Fruit fly (Drosophila melanogaster) whole organism, embryonic: Measurements from ENCODE around the gene Uba5.

ENCODE experiments used
- Aef1 ChIP-seq: fragments of 200-800 bp; sonication (Bioruptor generic); IDR thresholded peaks from 3 replicates; pipeline ENCODE4 v1.3.6; 2022; ENCODE audit warnings: missing biosample characterization, missing genetic modification characterization
- Bgb ChIP-seq: fragments of 200-800 bp; sonication (Bioruptor generic); IDR thresholded peaks from 2 replicates; pipeline ENCODE4 v1.3.6; 2022; ENCODE audit warnings: missing biosample characterization, missing genetic modification characterization; ENCODE audit not compliant: partially characterized antibody
- CG10267 ChIP-seq: fragments of 200-800 bp; sonication (Bioruptor generic); optimal IDR thresholded peaks from 2 replicates; lab custom pipeline; 2018; ENCODE audit warnings: missing biosample characterization, mild to moderate bottlenecking, missing genetic modification characterization, moderate library complexity
- CG10543 ChIP-seq: fragments of 200-800 bp; sonication (Bioruptor generic); optimal IDR thresholded peaks from 3 replicates; lab custom pipeline; 2017; ENCODE audit warnings: missing biosample characterization, mild to moderate bottlenecking, missing genetic modification characterization, moderate library complexity
- CG12391 ChIP-seq: fragments of 200-800 bp; sonication (Bioruptor generic); optimal IDR thresholded peaks from 3 replicates; lab custom pipeline; 2018; ENCODE audit warnings: missing biosample characterization, mild to moderate bottlenecking, missing genetic modification characterization, moderate library complexity
- CG12942 ChIP-seq: fragments of 200-800 bp; sonication (Bioruptor generic); optimal IDR thresholded peaks from 3 replicates; lab custom pipeline; 2016; ENCODE audit warnings: missing biosample characterization, missing genetic modification characterization
- CG1529 ChIP-seq: fragments of 200-800 bp; sonication (Bioruptor generic); optimal IDR thresholded peaks from 3 replicates; lab custom pipeline; 2018; ENCODE audit warnings: missing biosample characterization, missing genetic modification characterization
- CG15514 ChIP-seq: fragments of 200-800 bp; sonication (Bioruptor generic); optimal IDR thresholded peaks from 3 replicates; lab custom pipeline; 2017; ENCODE audit warnings: missing biosample characterization, missing genetic modification characterization, mild to moderate bottlenecking, moderate library complexity, missing genetic modification reagents
- CG1603 ChIP-seq: fragments of 200-800 bp; sonication (Bioruptor generic); optimal IDR thresholded peaks from 2 replicates; lab custom pipeline; 2019; ENCODE audit warnings: missing biosample characterization, mild to moderate bottlenecking, missing genetic modification characterization, moderate library complexity
- CG16815 ChIP-seq: fragments of 200-800 bp; sonication (Bioruptor generic); optimal IDR thresholded peaks from 3 replicates; lab custom pipeline; 2017; ENCODE audit warnings: missing biosample characterization, mild to moderate bottlenecking, missing genetic modification characterization
- CG17802 ChIP-seq: fragments of 200-800 bp; sonication (Bioruptor generic); optimal IDR thresholded peaks from 2 replicates; lab custom pipeline; 2018; ENCODE audit warnings: missing biosample characterization, mild to moderate bottlenecking, missing genetic modification characterization, moderate library complexity
- CG2199 ChIP-seq: fragments of 200-800 bp; sonication (Bioruptor generic); IDR thresholded peaks from 3 replicates; pipeline ENCODE4 v1.3.6; 2022; ENCODE audit warnings: missing biosample characterization, missing genetic modification characterization
- CG31365 ChIP-seq: fragments of 200-800 bp; sonication (Bioruptor generic); optimal IDR thresholded peaks from 2 replicates; lab custom pipeline; 2018; ENCODE audit warnings: missing biosample characterization, mild to moderate bottlenecking, missing genetic modification characterization
- CG3847 ChIP-seq: fragments of 200-800 bp; sonication (Bioruptor generic); IDR thresholded peaks from 2 replicates; pipeline ENCODE4 v1.3.6; 2022; ENCODE audit warnings: missing biosample characterization, missing genetic modification characterization
- CG4282 ChIP-seq: fragments of 200-800 bp; sonication (Bioruptor generic); optimal IDR thresholded peaks from 2 replicates; lab custom pipeline; 2016; ENCODE audit warnings: missing biosample characterization, missing genetic modification characterization
- CG4617 ChIP-seq: fragments of 200-800 bp; sonication (Bioruptor generic); optimal IDR thresholded peaks from 3 replicates; lab custom pipeline; 2016; ENCODE audit warnings: missing biosample characterization, missing genetic modification characterization, borderline replicate concordance
- CG6683 ChIP-seq: fragments of 200-800 bp; sonication (Bioruptor generic); optimal IDR thresholded peaks from 2 replicates; lab custom pipeline; 2017; ENCODE audit warnings: missing biosample characterization, mild to moderate bottlenecking, missing genetic modification characterization, missing genetic modification reagents
- CG6791 ChIP-seq: fragments of 200-800 bp; sonication (Bioruptor generic); IDR thresholded peaks from 3 replicates; pipeline ENCODE4 v1.3.6; 2022; ENCODE audit warnings: missing biosample characterization, missing genetic modification characterization; ENCODE audit not compliant: partially characterized antibody
- CG7271 ChIP-seq: fragments of 200-800 bp; sonication (Bioruptor generic); optimal IDR thresholded peaks from 2 replicates; lab custom pipeline; 2018; ENCODE audit warnings: missing biosample characterization, mild to moderate bottlenecking, missing genetic modification characterization, moderate library complexity
- CG8924 ChIP-seq: fragments of 200-800 bp; optimal IDR thresholded peaks from 3 replicates; lab custom pipeline; 2019; ENCODE audit warnings: missing biosample characterization, mild to moderate bottlenecking, missing genetic modification characterization, moderate library complexity
- CHES-1-like ChIP-seq: fragments of 200-800 bp; sonication (Bioruptor generic); optimal IDR thresholded peaks from 2 replicates; lab custom pipeline; 2016; ENCODE audit warnings: missing biosample characterization, missing genetic modification characterization
- Camta ChIP-seq: fragments of 200-800 bp; sonication (Bioruptor generic); optimal IDR thresholded peaks from 2 replicates; lab custom pipeline; 2016; ENCODE audit warnings: missing biosample characterization, missing genetic modification characterization
- Dad ChIP-seq: fragments of 200-800 bp; sonication (Bioruptor generic); optimal IDR thresholded peaks from 3 replicates; lab custom pipeline; 2016; ENCODE audit warnings: missing biosample characterization, missing genetic modification characterization
- Dip2 ChIP-seq: fragments of 200-800 bp; sonication (Bioruptor generic); IDR thresholded peaks from 2 replicates; pipeline ENCODE4 v1.3.6; 2022; ENCODE audit warnings: missing biosample characterization, missing genetic modification characterization
- Hr78 ChIP-seq, 2 experiments: fragments of 200-800 bp in 1 of 2; fragments of >200 bp in 1 of 2; sonication (Bioruptor generic) in 1 of 2; optimal IDR thresholded peaks; 2 replicates each; lab custom pipeline; 2017 to 2019; ENCODE audit warnings: missing biosample characterization in 2 of 2, missing genetic modification characterization in 2 of 2, mild to moderate bottlenecking in 1 of 2, moderate library complexity in 1 of 2
- Lhr ChIP-seq: fragments of 200-800 bp; sonication (Bioruptor generic); optimal IDR thresholded peaks from 3 replicates; lab custom pipeline; 2017; ENCODE audit warnings: mild to moderate bottlenecking, missing biosample characterization, missing genetic modification reagents, missing genetic modification characterization
- MESR4 ChIP-seq: fragments of 200-800 bp; sonication (Bioruptor generic); optimal IDR thresholded peaks from 2 replicates; lab custom pipeline; 2018; ENCODE audit warnings: missing biosample characterization, mild to moderate bottlenecking, missing genetic modification characterization, moderate library complexity
- Mad ChIP-seq: fragments of 200-800 bp; sonication (Bioruptor generic); optimal IDR thresholded peaks from 2 replicates; lab custom pipeline; 2016; ENCODE audit warnings: missing biosample characterization, missing genetic modification characterization
- Max ChIP-seq: fragments of 200-800 bp; sonication (Bioruptor generic); optimal IDR thresholded peaks from 2 replicates; lab custom pipeline; 2016; ENCODE audit warnings: missing biosample characterization, mild to moderate bottlenecking, missing genetic modification characterization
- Meics ChIP-seq: fragments of 200-800 bp; sonication (Bioruptor generic); optimal IDR thresholded peaks from 2 replicates; lab custom pipeline; 2017; ENCODE audit warnings: missing biosample characterization, mild to moderate bottlenecking, missing genetic modification characterization
- PHDP ChIP-seq: fragments of 200-800 bp; sonication (Bioruptor generic); optimal IDR thresholded peaks from 3 replicates; lab custom pipeline; 2018; ENCODE audit warnings: missing biosample characterization, mild to moderate bottlenecking, missing genetic modification characterization, moderate library complexity
- Sry-δ ChIP-seq: fragments of 200-800 bp; sonication (Bioruptor generic); optimal IDR thresholded peaks from 2 replicates; lab custom pipeline; 2016; ENCODE audit warnings: missing biosample characterization, missing genetic modification characterization
- Tbp ChIP-seq: fragments of >200 bp; optimal IDR thresholded peaks from 2 replicates; lab custom pipeline; 2018; ENCODE audit warnings: missing biosample characterization, missing genetic modification characterization
- aop ChIP-seq: fragments of 200-800 bp; sonication (Bioruptor generic); IDR thresholded peaks from 2 replicates; pipeline ENCODE4 v1.3.6; 2022; ENCODE audit warnings: missing biosample characterization, missing genetic modification characterization
- corto ChIP-seq: fragments of 200-800 bp; sonication (Bioruptor generic); optimal IDR thresholded peaks from 2 replicates; lab custom pipeline; 2016; ENCODE audit warnings: missing biosample characterization, mild to moderate bottlenecking, missing genetic modification characterization, moderate library complexity
- dpn ChIP-seq, 2 experiments: fragments of 200-800 bp; sonication (Bioruptor generic); optimal IDR thresholded peaks; 3 replicates each; lab custom pipeline; 2016; ENCODE audit warnings: missing biosample characterization in 2 of 2, missing genetic modification characterization in 2 of 2
- fru ChIP-seq: fragments of >200 bp; optimal IDR thresholded peaks from 2 replicates; lab custom pipeline; 2017
- gce ChIP-seq: fragments of 200-800 bp; sonication (Bioruptor generic); IDR thresholded peaks from 3 replicates; pipeline ENCODE4 v1.3.6; 2022; ENCODE audit warnings: missing biosample characterization, missing genetic modification characterization
- gcm ChIP-seq: fragments of 200-800 bp; sonication (Bioruptor generic); optimal IDR thresholded peaks from 2 replicates; lab custom pipeline; 2019; ENCODE audit warnings: missing biosample characterization, mild to moderate bottlenecking, missing genetic modification characterization, moderate library complexity
- grn ChIP-seq: fragments of 200-800 bp; sonication (Bioruptor generic); optimal IDR thresholded peaks from 3 replicates; lab custom pipeline; 2017; ENCODE audit warnings: missing biosample characterization, missing genetic modification characterization
- gsb ChIP-seq: fragments of 200-800 bp; sonication (Bioruptor generic); IDR thresholded peaks from 2 replicates; pipeline ENCODE4 v1.3.6; 2022; ENCODE audit warnings: missing biosample characterization, missing genetic modification characterization
- hbn ChIP-seq: fragments of 200-800 bp; sonication (Bioruptor generic); IDR thresholded peaks from 2 replicates; pipeline ENCODE4 v1.3.6; 2022; ENCODE audit warnings: missing biosample characterization, missing genetic modification characterization; ENCODE audit not compliant: partially characterized antibody
- jigr1 ChIP-seq: fragments of 200-800 bp; sonication (Bioruptor generic); IDR thresholded peaks from 3 replicates; pipeline ENCODE4 v1.3.6; 2022; ENCODE audit warnings: missing biosample characterization, missing genetic modification characterization
- jing ChIP-seq: fragments of 200-800 bp; sonication (Bioruptor generic); optimal IDR thresholded peaks from 2 replicates; lab custom pipeline; 2018; ENCODE audit warnings: missing biosample characterization, mild to moderate bottlenecking, missing genetic modification characterization
- mirr ChIP-seq: fragments of 200-800 bp; sonication (Bioruptor generic); optimal IDR thresholded peaks from 3 replicates; lab custom pipeline; 2018; ENCODE audit warnings: missing biosample characterization, mild to moderate bottlenecking, missing genetic modification characterization
- nmo ChIP-seq: fragments of 200-800 bp; sonication (Bioruptor generic); optimal IDR thresholded peaks from 2 replicates; lab custom pipeline; 2018; ENCODE audit warnings: missing biosample characterization, mild to moderate bottlenecking, missing genetic modification characterization, moderate library complexity
- phol ChIP-seq: fragments of 200-800 bp; sonication (Bioruptor generic); optimal IDR thresholded peaks from 3 replicates; lab custom pipeline; 2018; ENCODE audit warnings: missing biosample characterization, mild to moderate bottlenecking, missing genetic modification characterization, moderate library complexity
- sd ChIP-seq: fragments of 200-800 bp; sonication (Bioruptor generic); optimal IDR thresholded peaks from 3 replicates; lab custom pipeline; 2018; ENCODE audit warnings: missing biosample characterization, mild to moderate bottlenecking, missing genetic modification characterization, moderate library complexity
- tll ChIP-seq, 2 experiments: fragments of 200-800 bp in 1 of 2; fragments of >200 bp in 1 of 2; sonication (Bioruptor generic) in 1 of 2; optimal IDR thresholded peaks; 2 replicates each; lab custom pipeline; 2017 to 2019; ENCODE audit warnings: missing biosample characterization in 2 of 2, missing genetic modification characterization in 2 of 2, mild to moderate bottlenecking in 1 of 2, moderate library complexity in 1 of 2
- zfh2 ChIP-seq: fragments of 200-800 bp; sonication (Bioruptor generic); optimal IDR thresholded peaks from 2 replicates; lab custom pipeline; 2016; ENCODE audit warnings: missing biosample characterization, missing genetic modification characterization

Uba5 gene

DNA sequence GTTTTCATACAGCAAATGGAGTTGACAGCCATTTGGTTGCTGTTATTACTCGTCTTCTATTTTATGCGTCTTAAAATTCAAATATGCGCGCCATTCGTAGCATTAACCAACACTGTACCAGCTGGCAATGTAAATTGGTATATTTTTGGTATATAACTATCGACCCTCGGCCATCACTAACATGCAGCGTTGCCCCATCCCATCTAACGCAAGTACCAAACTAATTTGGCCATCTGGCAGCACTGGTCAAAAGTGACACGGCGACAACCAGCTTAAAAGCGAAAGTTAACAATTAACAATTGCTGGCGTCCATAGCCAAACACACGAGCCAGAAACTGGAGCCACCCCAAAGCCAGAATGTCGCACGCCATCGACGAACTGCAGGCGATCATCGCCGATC, at the start of gene Uba5 (continued):
- TF ChIP-seq Mad = no peak
- no peak for TF ChIP-seq gce (GFP tag; lab: Robert Waterston, UW)
- TF ChIP-seq CG31365 = no peak
- no peak for TF ChIP-seq corto (GFP tag; lab: Kevin White, UChicago)
- no peak for TF ChIP-seq Hr78 (GFP tag; optimal IDR thresholded peaks at IDR 0.05; lab: Kevin White, UChicago)
- no peak for TF ChIP-seq CG16815 (GFP tag; lab: Kevin White, UChicago)
- no peak for TF ChIP-seq Tbp (GFP tag; lab: Kevin White, UChicago)
- TF ChIP-seq tll (GFP tag; optimal IDR thresholded peaks at IDR 0.05; lab: Kevin White, UChicago) = no peak
- no peak for TF ChIP-seq CG6683 (GFP tag; lab: Kevin White, UChicago)
- peak; percentile 93 for TF ChIP-seq CG10267
- TF ChIP-seq CG1529 (GFP tag; lab: Kevin White, UChicago) = no peak
- no peak for TF ChIP-seq Aef1 (GFP tag; lab: Robert Waterston, UW)
- TF ChIP-seq Meics (GFP tag; lab: Kevin White, UChicago) = no peak
- 0 out of 2 replicates have a peak, but pooled peaks have one; percentile 18 for TF ChIP-seq hbn (GFP tag; lab: Robert Waterston, UW)
- no peak for TF ChIP-seq gsb
- TF ChIP-seq Dad (GFP tag; lab: Kevin White, UChicago) = no peak
- TF ChIP-seq CG4282 = no peak
- TF ChIP-seq CG4617 (GFP tag; lab: Kevin White, UChicago) = no peak
- TF ChIP-seq CG2199 = no peak
- TF ChIP-seq zfh2 (GFP tag; lab: Kevin White, UChicago) = no peak
- TF ChIP-seq jing (GFP tag; lab: Kevin White, UChicago) = no peak
- no peak for TF ChIP-seq gcm (GFP tag; lab: Kevin White, UChicago)
- TF ChIP-seq Camta = no peak
- TF ChIP-seq CG12391 (tag; lab: Kevin White, UChicago) = no peak
- no peak for TF ChIP-seq phol (tag; lab: Kevin White, UChicago)
- TF ChIP-seq Sry-δ (GFP tag; lab: Kevin White, UChicago) = peak; percentile 85
- TF ChIP-seq jigr1 (GFP tag; lab: Robert Waterston, UW) = no peak
- TF ChIP-seq CG3847 = peak; percentile 61
- no peak for TF ChIP-seq dpn (GFP tag; optimal IDR thresholded peaks at IDR 0.05; lab: Kevin White, UChicago)
- no peak for TF ChIP-seq CG12942 (GFP tag; lab: Kevin White, UChicago)
- TF ChIP-seq CG17802 (tag; lab: Kevin White, UChicago) = no peak
- no peak for TF ChIP-seq fru
- peak; percentile 71 for TF ChIP-seq CG1603 (tag; lab: Kevin White, UChicago)
- no peak for TF ChIP-seq grn (GFP tag; lab: Kevin White, UChicago)
- peak; percentile 42 for TF ChIP-seq CG15514 (GFP tag; lab: Kevin White, UChicago)
- TF ChIP-seq CG8924 (tag; lab: Kevin White, UChicago) = no peak
- TF ChIP-seq CHES-1-like = peak; percentile 30
- TF ChIP-seq Bgb (GFP tag; lab: Robert Waterston, UW) = peak; percentile 49; the same call in 1 of the 2 replicates
- no peak for TF ChIP-seq sd
- TF ChIP-seq MESR4 = peak; percentile 78
- no peak for TF ChIP-seq CG7271
- TF ChIP-seq nmo (GFP tag; lab: Kevin White, UChicago) = peak; percentile 9
- 0 out of 3 replicates have a peak, but pooled peaks have one; percentile 26 for TF ChIP-seq CG6791 (GFP tag; lab: Robert Waterston, UW)
- TF ChIP-seq Max (GFP tag; lab: Kevin White, UChicago) = no peak
- TF ChIP-seq Lhr = peak; percentile 79
- no peak for TF ChIP-seq mirr (GFP tag; lab: Kevin White, UChicago)
- TF ChIP-seq aop (GFP tag; lab: Robert Waterston, UW) = no peak
- no peak for TF ChIP-seq PHDP
- no peak for TF ChIP-seq CG10543 (GFP tag; lab: Kevin White, UChicago)
- TF ChIP-seq Dip2 (GFP tag; lab: Robert Waterston, UW) = no peak
